Worm (Caenorhabditis elegans) whole organism, late embryonic: ENCODE data around the gene atgp-2.

Experiments
- ceh-45 ChIP-seq: fragments of 200-800 bp; sonication (Bioruptor generic); IDR thresholded peaks from 2 replicates; pipeline ENCODE4 v1.3.6; 2022; ENCODE audit warnings: missing genetic modification reagents, missing genetic modification characterization, missing compliant biosample characterization
- fkh-6 ChIP-seq: sonication (generic microtip); optimal IDR thresholded peaks from 2 replicates; lab custom pipeline; 2016; ENCODE audit warnings: missing genetic modification characterization, missing compliant biosample characterization
- unc-55 ChIP-seq: sonication (generic microtip); optimal IDR thresholded peaks from 2 replicates; lab custom pipeline; 2017; ENCODE audit warnings: missing biosample characterization, missing genetic modification reagents, missing genetic modification characterization

ce11 chrII:14597788-14598187 is 46.1 kb downstream of the atgp-2 start:
- no peak for TF ChIP-seq fkh-6 (tag; lab: Kevin White, UChicago)
- no peak for TF ChIP-seq unc-55 (GFP tag; lab: Kevin White, UChicago)
- no peak for TF ChIP-seq ceh-45 (GFP tag; lab: Robert Waterston, UW)
